Fruit fly (Drosophila melanogaster) whole organism, embryonic: ENCODE results near the gene CG13026.

Source experiments
- Abd-B ChIP-seq: fragments of 200-800 bp; sonication (Bioruptor generic); optimal IDR thresholded peaks from 2 replicates; lab custom pipeline; 2018; ENCODE audit warnings: missing biosample characterization, mild to moderate bottlenecking, missing genetic modification characterization, moderate library complexity
- Ada2b ChIP-seq: fragments of 200-800 bp; sonication (Bioruptor generic); IDR thresholded peaks from 2 replicates; pipeline ENCODE4 v1.3.6; 2022; ENCODE audit warnings: missing biosample characterization, missing genetic modification characterization
- Atf6 ChIP-seq: fragments of 200-800 bp; sonication (Bioruptor generic); IDR thresholded peaks from 2 replicates; pipeline ENCODE4 v1.3.6; 2022; ENCODE audit warnings: missing biosample characterization, missing genetic modification characterization
- C15 ChIP-seq: fragments of 200-800 bp; sonication (Bioruptor generic); IDR thresholded peaks from 3 replicates; pipeline ENCODE4 v1.3.6; 2022; ENCODE audit warnings: missing biosample characterization, missing genetic modification characterization
- CG10209 ChIP-seq: fragments of 200-800 bp; sonication (Bioruptor generic); optimal IDR thresholded peaks from 3 replicates; lab custom pipeline; 2017; ENCODE audit warnings: missing biosample characterization, mild to moderate bottlenecking, missing genetic modification characterization, missing genetic modification reagents
- CG1024 ChIP-seq: fragments of 200-800 bp; sonication (Bioruptor generic); IDR thresholded peaks from 2 replicates; pipeline ENCODE4 v1.3.6; 2022; ENCODE audit warnings: missing biosample characterization, missing genetic modification characterization
- CG10267 ChIP-seq: fragments of 200-800 bp; sonication (Bioruptor generic); optimal IDR thresholded peaks from 2 replicates; lab custom pipeline; 2018; ENCODE audit warnings: missing biosample characterization, mild to moderate bottlenecking, missing genetic modification characterization, moderate library complexity
- CG10321 ChIP-seq: fragments of 200-800 bp; sonication (Bioruptor generic); IDR thresholded peaks from 2 replicates; pipeline ENCODE4 v1.3.6; 2022; ENCODE audit warnings: missing biosample characterization, missing genetic modification characterization
- CG10543 ChIP-seq: fragments of 200-800 bp; sonication (Bioruptor generic); optimal IDR thresholded peaks from 3 replicates; lab custom pipeline; 2017; ENCODE audit warnings: missing biosample characterization, mild to moderate bottlenecking, missing genetic modification characterization, moderate library complexity
- CG11093 ChIP-seq: fragments of 200-800 bp; sonication (Bioruptor generic); IDR thresholded peaks from 3 replicates; pipeline ENCODE4 v1.3.6; 2022; ENCODE audit warnings: missing biosample characterization, missing genetic modification characterization
- CG11504 ChIP-seq: fragments of 200-800 bp; sonication (Bioruptor generic); optimal IDR thresholded peaks from 3 replicates; lab custom pipeline; 2019; ENCODE audit warnings: missing biosample characterization, mild to moderate bottlenecking, missing genetic modification characterization, moderate library complexity
- CG11723 ChIP-seq: fragments of 200-800 bp; sonication (Bioruptor generic); optimal IDR thresholded peaks from 2 replicates; lab custom pipeline; 2017; ENCODE audit warnings: missing biosample characterization, mild to moderate bottlenecking, missing genetic modification characterization
- CG12744 ChIP-seq: fragments of 200-800 bp; sonication (Bioruptor generic); optimal IDR thresholded peaks from 2 replicates; lab custom pipeline; 2016; ENCODE audit warnings: missing biosample characterization, missing genetic modification characterization
- CG13287 ChIP-seq: fragments of 200-800 bp; sonication (Bioruptor generic); IDR thresholded peaks from 2 replicates; pipeline ENCODE4 v1.3.6; 2022; ENCODE audit warnings: missing biosample characterization, missing genetic modification characterization; ENCODE audit not compliant: partially characterized antibody
- CG14441 ChIP-seq: fragments of 200-800 bp; sonication (Bioruptor generic); IDR thresholded peaks from 2 replicates; pipeline ENCODE4 v1.3.6; 2022; ENCODE audit warnings: missing biosample characterization, missing genetic modification characterization
- CG15479 ChIP-seq: fragments of 200-800 bp; sonication (Bioruptor generic); optimal IDR thresholded peaks from 3 replicates; lab custom pipeline; 2019; ENCODE audit warnings: missing biosample characterization, mild to moderate bottlenecking, missing genetic modification characterization, moderate library complexity
- CG17186 ChIP-seq: fragments of 200-800 bp; sonication (Bioruptor generic); optimal IDR thresholded peaks from 3 replicates; lab custom pipeline; 2017; ENCODE audit warnings: missing biosample characterization, missing genetic modification reagents, missing genetic modification characterization
- CG2129 ChIP-seq: fragments of 200-800 bp; sonication (Bioruptor generic); IDR thresholded peaks from 2 replicates; pipeline ENCODE4 v1.3.6; 2022; ENCODE audit warnings: missing biosample characterization, missing genetic modification characterization; ENCODE audit not compliant: partially characterized antibody
- CG30020 ChIP-seq: fragments of 200-800 bp; optimal IDR thresholded peaks from 2 replicates; lab custom pipeline; 2019; ENCODE audit warnings: missing biosample characterization, mild to moderate bottlenecking, missing genetic modification characterization, moderate library complexity
- CG34376 ChIP-seq: fragments of 200-800 bp; sonication (Bioruptor generic); optimal IDR thresholded peaks from 2 replicates; lab custom pipeline; 2018; ENCODE audit warnings: missing biosample characterization, mild to moderate bottlenecking, missing genetic modification characterization
- CG4707 ChIP-seq: fragments of 200-800 bp; sonication (Bioruptor generic); optimal IDR thresholded peaks from 2 replicates; lab custom pipeline; 2018; ENCODE audit warnings: missing biosample characterization, mild to moderate bottlenecking, missing genetic modification characterization, moderate library complexity
- CG4730 ChIP-seq: fragments of 200-800 bp; sonication (Bioruptor generic); IDR thresholded peaks from 2 replicates; pipeline ENCODE4 v1.3.6; 2022; ENCODE audit warnings: missing biosample characterization, missing genetic modification characterization
- CG5245 ChIP-seq: fragments of 200-800 bp; sonication (Bioruptor generic); optimal IDR thresholded peaks from 3 replicates; lab custom pipeline; 2016; ENCODE audit warnings: missing biosample characterization, missing genetic modification characterization
- CG6689 ChIP-seq: fragments of 200-800 bp; sonication (Bioruptor generic); IDR thresholded peaks from 2 replicates; pipeline ENCODE4 v1.3.6; 2022; ENCODE audit warnings: missing biosample characterization, missing genetic modification characterization
- CG7745 ChIP-seq: fragments of 200-800 bp; sonication (Bioruptor generic); optimal IDR thresholded peaks from 2 replicates; lab custom pipeline; 2018; ENCODE audit warnings: missing biosample characterization, mild to moderate bottlenecking, missing genetic modification characterization, moderate library complexity
- CG8290 ChIP-seq, 3 experiments: fragments of 200-800 bp; sonication (Bioruptor generic); optimal IDR thresholded peaks; 2 replicates each; lab custom pipeline; 2016 to 2019; ENCODE audit warnings: missing biosample characterization in 3 of 3, missing genetic modification characterization in 3 of 3, mild to moderate bottlenecking in 2 of 3, moderate library complexity in 1 of 3
- CG8388 ChIP-seq: fragments of 200-800 bp; sonication (Bioruptor generic); optimal IDR thresholded peaks from 2 replicates; lab custom pipeline; 2019; ENCODE audit warnings: missing biosample characterization, mild to moderate bottlenecking, missing genetic modification characterization, moderate library complexity
- CG9609 ChIP-seq: fragments of 200-800 bp; sonication (Bioruptor generic); optimal IDR thresholded peaks from 3 replicates; lab custom pipeline; 2016; ENCODE audit warnings: missing biosample characterization, missing genetic modification characterization
- CG9932 ChIP-seq: fragments of 200-800 bp; sonication (Bioruptor generic); IDR thresholded peaks from 2 replicates; pipeline ENCODE4 v1.3.6; 2022; ENCODE audit warnings: missing biosample characterization, missing genetic modification characterization
- Dp ChIP-seq: fragments of 200-800 bp; sonication (Bioruptor generic); optimal IDR thresholded peaks from 2 replicates; lab custom pipeline; 2018; ENCODE audit warnings: missing biosample characterization, mild to moderate bottlenecking, missing genetic modification characterization, moderate library complexity
- Ets65A ChIP-seq: fragments of 200-800 bp; sonication (Bioruptor generic); peaks from one replicate; lab custom pipeline; 2016; ENCODE audit warnings: missing biosample characterization, missing genetic modification characterization
- Myb ChIP-seq: fragments of 200-800 bp; sonication (Bioruptor generic); optimal IDR thresholded peaks from 2 replicates; lab custom pipeline; 2016; ENCODE audit warnings: missing biosample characterization, missing genetic modification characterization
- TFAM ChIP-seq: fragments of 200-800 bp; sonication (Bioruptor generic); optimal IDR thresholded peaks from 2 replicates; lab custom pipeline; 2017; ENCODE audit warnings: missing biosample characterization, missing genetic modification characterization, inconsistent platforms
- aop ChIP-seq: fragments of 200-800 bp; sonication (Bioruptor generic); IDR thresholded peaks from 2 replicates; pipeline ENCODE4 v1.3.6; 2022; ENCODE audit warnings: missing biosample characterization, missing genetic modification characterization
- cwo ChIP-seq: fragments of 200-800 bp; sonication (Bioruptor generic); optimal IDR thresholded peaks from 3 replicates; lab custom pipeline; 2017; ENCODE audit warnings: missing biosample characterization, missing genetic modification characterization, mild to moderate bottlenecking, moderate library complexity, missing genetic modification reagents
- dimm ChIP-seq: fragments of 200-800 bp; sonication (Bioruptor generic); IDR thresholded peaks from 2 replicates; pipeline ENCODE4 v1.3.6; 2022; ENCODE audit warnings: missing biosample characterization, missing genetic modification characterization
- eyg ChIP-seq: fragments of 200-800 bp; sonication (Bioruptor generic); optimal IDR thresholded peaks from 3 replicates; lab custom pipeline; 2016; ENCODE audit warnings: missing biosample characterization, missing genetic modification characterization
- fd96Cb ChIP-seq: fragments of 200-800 bp; sonication (Bioruptor generic); optimal IDR thresholded peaks from 2 replicates; lab custom pipeline; 2018; ENCODE audit warnings: missing biosample characterization, mild to moderate bottlenecking, missing genetic modification characterization, moderate library complexity
- her ChIP-seq: fragments of 200-800 bp; sonication (Bioruptor generic); optimal IDR thresholded peaks from 2 replicates; lab custom pipeline; 2016; ENCODE audit warnings: missing biosample characterization, missing genetic modification characterization
- odd ChIP-seq: fragments of 200-800 bp; sonication (Bioruptor generic); optimal IDR thresholded peaks from 2 replicates; lab custom pipeline; 2017; ENCODE audit warnings: missing biosample characterization, mild to moderate bottlenecking, missing genetic modification characterization
- org-1 ChIP-seq: fragments of 200-800 bp; sonication (Bioruptor generic); optimal IDR thresholded peaks from 2 replicates; lab custom pipeline; 2017; ENCODE audit warnings: missing biosample characterization, missing genetic modification characterization
- pzg ChIP-seq: fragments of 200-800 bp; sonication (Bioruptor generic); optimal IDR thresholded peaks from 3 replicates; lab custom pipeline; 2018; ENCODE audit warnings: missing biosample characterization, mild to moderate bottlenecking, missing genetic modification characterization, moderate library complexity
- seq ChIP-seq: fragments of 200-800 bp; sonication (Bioruptor generic); IDR thresholded peaks from 2 replicates; pipeline ENCODE4 v1.3.6; 2022; ENCODE audit warnings: missing biosample characterization, missing genetic modification characterization
- so ChIP-seq: fragments of 200-800 bp; sonication (Bioruptor generic); IDR thresholded peaks from 3 replicates; pipeline ENCODE4 v1.3.6; 2022; ENCODE audit warnings: missing biosample characterization, missing genetic modification characterization
- tap ChIP-seq: fragments of 200-800 bp; optimal IDR thresholded peaks from 3 replicates; lab custom pipeline; 2019; ENCODE audit warnings: missing biosample characterization, mild to moderate bottlenecking, missing genetic modification characterization, moderate library complexity
- tll ChIP-seq, 2 experiments: fragments of 200-800 bp in 1 of 2; fragments of >200 bp in 1 of 2; sonication (Bioruptor generic) in 1 of 2; optimal IDR thresholded peaks; 2 replicates each; lab custom pipeline; 2017 to 2019; ENCODE audit warnings: missing biosample characterization in 2 of 2, missing genetic modification characterization in 2 of 2, mild to moderate bottlenecking in 1 of 2, moderate library complexity in 1 of 2
- vvl ChIP-seq: fragments of 200-800 bp; sonication (Bioruptor generic); IDR thresholded peaks from 2 replicates; pipeline ENCODE4 v1.3.6; 2022; ENCODE audit warnings: missing biosample characterization, missing genetic modification characterization
- wor ChIP-seq: fragments of 200-800 bp; sonication (Bioruptor generic); IDR thresholded peaks from 2 replicates; pipeline ENCODE4 v1.3.6; 2022; ENCODE audit warnings: missing biosample characterization, missing genetic modification characterization
- z ChIP-seq: fragments of 200-800 bp; sonication (Bioruptor generic); IDR thresholded peaks from 3 replicates; pipeline ENCODE4 v1.3.6; 2022; ENCODE audit warnings: missing biosample characterization, missing genetic modification characterization

Gene CG13026

dm6 chr3L:16711430-16712228 lies 14.3 kb downstream of the CG13026 start, which contains the start of the genes CG43954, Lasp and Dab (continued):
- TF ChIP-seq Atf6 (GFP tag; lab: Robert Waterston, UW) (peak; percentile 68), TFAM (GFP tag; lab: Kevin White, UChicago) (no peak), CG10267 (peak; percentile 47), CG8388 (GFP tag; lab: Kevin White, UChicago) (no peak), Ada2b (GFP tag; lab: Robert Waterston, UW) (peak; percentile 7; the same call in 1 of the 2 replicates), eyg (GFP tag; lab: Kevin White, UChicago) (no peak), tap (no peak), CG11504 (tag; lab: Kevin White, UChicago) (peak; percentile 47), CG10209 (no peak), tll (GFP tag; optimal IDR thresholded peaks at IDR 0.05; lab: Kevin White, UChicago) (no peak), her (GFP tag; lab: Kevin White, UChicago) (peak; percentile 98), aop (GFP tag; lab: Robert Waterston, UW) (no peak), CG17186 (GFP tag; lab: Kevin White, UChicago) (peak; percentile 59), CG4730 (GFP tag; lab: Robert Waterston, UW) (no peak), CG13287 (GFP tag; lab: Robert Waterston, UW) (peak; percentile 56), org-1 (GFP tag; lab: Kevin White, UChicago) (peak; percentile 41), odd (GFP tag; lab: Kevin White, UChicago) (peak; percentile 28), fd96Cb (tag; lab: Kevin White, UChicago) (no peak), CG11093 (GFP tag; lab: Robert Waterston, UW) (no peak), CG9609 (GFP tag; lab: Kevin White, UChicago) (no peak), CG10543 (peak; percentile 60), CG9932 (GFP tag; lab: Robert Waterston, UW) (peak; percentile 50), Myb (GFP tag; lab: Kevin White, UChicago) (peak; percentile 95), Ets65A (no peak), so (GFP tag; lab: Robert Waterston, UW) (peak; percentile 60; the same call in 2 of the 3 replicates), CG15479 (peak; percentile 87), dimm (no peak), wor (GFP tag; lab: Robert Waterston, UW) (no peak), vvl (GFP tag; lab: Robert Waterston, UW) (peak; percentile 58), C15 (GFP tag; lab: Robert Waterston, UW) (no peak), seq (GFP tag; lab: Robert Waterston, UW) (peak; percentile 32; the same call in 1 of the 2 replicates), cwo (GFP tag; lab: Kevin White, UChicago) (peak; percentile 2), CG12744 (GFP tag; lab: Kevin White, UChicago) (peak; percentile 36), CG6689 (no peak), CG14441 (GFP tag; lab: Robert Waterston, UW) (no peak), CG10321 (GFP tag; lab: Robert Waterston, UW) (peak; percentile 51), CG4707 (GFP tag; lab: Kevin White, UChicago) (peak; percentile 42), CG2129 (GFP tag; lab: Robert Waterston, UW) (no peak), CG8290 (GFP tag; optimal IDR thresholded peaks at IDR 0.05; lab: Kevin White, UChicago) (peak; percentile 42), CG8290 (tag; optimal IDR thresholded peaks at IDR 0.05; lab: Kevin White, UChicago) (peak in 1 of 2 experiments; percentile 91), z (GFP tag; lab: Robert Waterston, UW) (peak; percentile 58; the same call in 2 of the 3 replicates), CG34376 (GFP tag; lab: Kevin White, UChicago) (peak; percentile 71), pzg (GFP tag; lab: Kevin White, UChicago) (peak; percentile 86), CG7745 (tag; lab: Kevin White, UChicago) (peak; percentile 5), CG11723 (peak; percentile 3), Abd-B (GFP tag; lab: Kevin White, UChicago) (no peak), CG5245 (GFP tag; lab: Kevin White, UChicago) (no peak), Dp (GFP tag; lab: Kevin White, UChicago) (peak; percentile 79), CG1024 (GFP tag; lab: Robert Waterston, UW) (no peak), CG30020 (tag; lab: Kevin White, UChicago) (peak; percentile 61)
